Fruit fly (Drosophila melanogaster) whole organism, pupa: ENCODE data around the gene cv-c.

Experiments
- CG10348 ChIP-seq: fragments of 200-800 bp; sonication (Bioruptor generic); IDR thresholded peaks from 2 replicates; pipeline ENCODE4 v1.3.6; 2022; ENCODE audit warnings: missing biosample characterization, missing genetic modification characterization
- CG12605 ChIP-seq: fragments of 200-800 bp; sonication (Bioruptor generic); IDR thresholded peaks from 2 replicates; pipeline ENCODE4 v1.3.6; 2022; ENCODE audit warnings: missing biosample characterization, missing genetic modification characterization
- CG14655 ChIP-seq: fragments of 200-800 bp; sonication (Bioruptor generic); optimal IDR thresholded peaks from 3 replicates; lab custom pipeline; 2017; ENCODE audit warnings: mild to moderate bottlenecking, missing biosample characterization, missing genetic modification reagents, missing genetic modification characterization
- CG15710 ChIP-seq: fragments of 200-800 bp; sonication (Bioruptor generic); optimal IDR thresholded peaks from 2 replicates; lab custom pipeline; 2018; ENCODE audit warnings: missing biosample characterization, mild to moderate bottlenecking, missing genetic modification characterization, moderate library complexity
- Pif1A ChIP-seq: fragments of 200-800 bp; sonication (Bioruptor generic); optimal IDR thresholded peaks from 3 replicates; lab custom pipeline; 2016; ENCODE audit warnings: missing biosample characterization, missing genetic modification characterization

DNA sequence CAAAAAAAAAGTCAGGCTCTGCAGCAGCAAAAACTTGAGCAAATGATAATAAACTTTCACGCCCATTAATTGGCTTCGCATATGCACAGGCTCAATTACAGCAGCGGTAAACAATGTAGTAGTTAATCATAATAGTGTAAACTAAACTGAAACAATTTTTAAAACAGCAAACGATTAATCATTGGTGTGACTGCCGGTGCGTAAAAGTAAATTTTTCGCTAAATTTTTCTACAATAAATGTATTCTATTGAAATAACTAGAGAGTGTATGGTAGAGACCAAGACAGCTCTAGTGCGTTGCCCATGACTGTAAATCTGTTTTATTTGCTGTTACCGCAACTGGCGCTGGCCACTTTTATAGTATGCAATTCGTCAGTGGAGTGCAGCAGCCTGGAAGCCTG lies 16.6 kb upstream of the cv-c start:
- TF ChIP-seq Pif1A (GFP tag; lab: Kevin White, UChicago) (peak; percentile 62), CG12605 (GFP tag; lab: Robert Waterston, UW) (no peak), CG14655 (GFP tag; lab: Kevin White, UChicago) (peak; percentile 58), CG10348 (GFP tag; lab: Robert Waterston, UW) (no peak), CG15710 (tag; lab: Kevin White, UChicago) (peak; percentile 66)
